Worm (Caenorhabditis elegans) whole organism, young adult: ENCODE results near the gene T16G1.6.

Source experiments
- dox-1 ChIP-seq: fragments of 200-800 bp; sonication (Bioruptor generic); IDR thresholded peaks from 2 replicates; pipeline ENCODE4 v1.3.6; 2022; ENCODE audit warnings: missing genetic modification reagents, missing genetic modification characterization, missing compliant biosample characterization
- egl-44 ChIP-seq: fragments of 200-800 bp; sonication (Bioruptor generic); IDR thresholded peaks from 2 replicates; pipeline ENCODE4 v1.3.6; 2022; ENCODE audit warnings: missing genetic modification reagents, missing genetic modification characterization, missing compliant biosample characterization
- ekl-4 ChIP-seq: fragments of 200-800 bp; sonication (Bioruptor generic); IDR thresholded peaks from 2 replicates; pipeline ENCODE4 v1.3.6; 2022; ENCODE audit warnings: missing genetic modification reagents, missing genetic modification characterization, missing compliant biosample characterization
- nfya-1 ChIP-seq: sonication (generic microtip); optimal IDR thresholded peaks from 2 replicates; lab custom pipeline; 2017; ENCODE audit warnings: antibody characterized with exemption, missing compliant biosample characterization, missing genetic modification characterization, borderline replicate concordance; ENCODE audit not compliant: insufficient read depth
- nhr-120 ChIP-seq: fragments of 200-800 bp; sonication (Bioruptor generic); IDR thresholded peaks from 2 replicates; pipeline ENCODE4 v1.3.6; 2022; ENCODE audit warnings: missing genetic modification characterization, missing compliant biosample characterization
- rec-8 ChIP-seq, 2 experiments: sonication (generic microtip); optimal IDR thresholded peaks; 2 replicates each; lab custom pipeline; 2016; ENCODE audit warnings: mild to moderate bottlenecking in 2 of 2, missing genetic modification characterization in 2 of 2, missing genetic modification reagents in 2 of 2, missing genotype in 2 of 2, missing biosample characterization in 1 of 2, missing compliant biosample characterization in 1 of 2, moderate library complexity in 1 of 2
- sea-2 ChIP-seq: fragments of 200-800 bp; sonication (Bioruptor generic); IDR thresholded peaks from 2 replicates; pipeline ENCODE4 v1.3.6; 2022; ENCODE audit warnings: missing genetic modification characterization, missing compliant biosample characterization
- tlf-1 ChIP-seq: fragments of 200-800 bp; sonication (Bioruptor generic); optimal IDR thresholded peaks from 2 replicates; lab custom pipeline; 2018; ENCODE audit warnings: mild to moderate bottlenecking, missing genetic modification characterization, missing compliant biosample characterization

DNA sequence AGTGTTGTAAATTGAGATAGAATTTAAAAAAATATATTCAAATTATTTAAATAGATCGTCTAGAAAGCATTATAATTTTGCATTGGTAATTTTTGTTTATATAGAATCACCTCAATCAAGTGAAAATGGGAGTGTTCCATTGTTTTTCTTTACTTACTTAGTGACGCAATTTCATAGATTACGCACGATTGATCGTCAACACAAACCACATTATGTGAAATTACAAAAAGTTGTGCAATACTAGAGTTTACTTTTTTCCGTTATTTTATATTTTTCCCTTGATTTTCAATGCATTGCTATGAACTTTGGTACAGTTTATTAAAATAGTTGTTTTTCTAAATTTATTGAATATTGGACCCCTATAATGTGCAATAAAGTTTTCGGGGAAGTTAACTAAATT is 2.5 kb upstream of the T16G1.6 start, which contains the start of gene T16G1.5:
- TF ChIP-seq tlf-1 (GFP tag; lab: Kevin White, UChicago) (no peak), nfya-1 (tag; lab: Kevin White, UChicago) (no peak), ekl-4 (no peak), nhr-120 (GFP tag; lab: Robert Waterston, UW) (no peak), sea-2 (GFP tag; lab: Robert Waterston, UW) (no peak), egl-44 (no peak), rec-8 (tag; optimal IDR thresholded peaks at IDR 0.05; lab: Kevin White, UChicago) (no peak), dox-1 (no peak)
